Fruit fly (Drosophila melanogaster) whole organism, embryonic: ENCODE results near the gene Mlc-c.

ENCODE experiments used
- Abd-B ChIP-seq: fragments of 200-800 bp; sonication (Bioruptor generic); optimal IDR thresholded peaks from 2 replicates; lab custom pipeline; 2018; ENCODE audit warnings: missing biosample characterization, mild to moderate bottlenecking, missing genetic modification characterization, moderate library complexity
- Antp ChIP-seq: fragments of 200-800 bp; sonication (Bioruptor generic); optimal IDR thresholded peaks from 3 replicates; lab custom pipeline; 2016; ENCODE audit warnings: missing biosample characterization, missing genetic modification characterization
- CG10321 ChIP-seq: fragments of 200-800 bp; sonication (Bioruptor generic); IDR thresholded peaks from 2 replicates; pipeline ENCODE4 v1.3.6; 2022; ENCODE audit warnings: missing biosample characterization, missing genetic modification characterization
- CG10543 ChIP-seq: fragments of 200-800 bp; sonication (Bioruptor generic); optimal IDR thresholded peaks from 3 replicates; lab custom pipeline; 2017; ENCODE audit warnings: missing biosample characterization, mild to moderate bottlenecking, missing genetic modification characterization, moderate library complexity
- CG11398 ChIP-seq: fragments of 200-800 bp; sonication (Bioruptor generic); optimal IDR thresholded peaks from 2 replicates; lab custom pipeline; 2016; ENCODE audit warnings: missing biosample characterization, missing genetic modification characterization
- CG11695 ChIP-seq: fragments of 200-800 bp; sonication (Bioruptor generic); IDR thresholded peaks from 3 replicates; pipeline ENCODE4 v1.3.6; 2022; ENCODE audit warnings: missing biosample characterization, missing genetic modification characterization
- CG12155 ChIP-seq: fragments of 200-800 bp; sonication (Bioruptor generic); optimal IDR thresholded peaks from 3 replicates; lab custom pipeline; 2016; ENCODE audit warnings: missing biosample characterization, missing genetic modification characterization
- CG12744 ChIP-seq: fragments of 200-800 bp; sonication (Bioruptor generic); optimal IDR thresholded peaks from 2 replicates; lab custom pipeline; 2016; ENCODE audit warnings: missing biosample characterization, missing genetic modification characterization
- CG17359 ChIP-seq: fragments of 200-800 bp; sonication (Bioruptor generic); optimal IDR thresholded peaks from 3 replicates; lab custom pipeline; 2018; ENCODE audit warnings: missing biosample characterization, mild to moderate bottlenecking, missing genetic modification characterization, moderate library complexity
- CG1832 ChIP-seq: fragments of 200-800 bp; sonication (Bioruptor generic); optimal IDR thresholded peaks from 2 replicates; lab custom pipeline; 2017; ENCODE audit warnings: missing biosample characterization, mild to moderate bottlenecking, missing genetic modification characterization, inconsistent platforms
- CG18764 ChIP-seq: fragments of 200-800 bp; sonication (Bioruptor generic); optimal IDR thresholded peaks from 3 replicates; lab custom pipeline; 2016; ENCODE audit warnings: missing biosample characterization, missing genetic modification characterization
- CG31388 ChIP-seq: fragments of 200-800 bp; sonication (Bioruptor generic); optimal IDR thresholded peaks from 2 replicates; lab custom pipeline; 2016; ENCODE audit warnings: missing biosample characterization, missing genetic modification characterization
- CG3726 ChIP-seq: fragments of 200-800 bp; sonication (Bioruptor generic); IDR thresholded peaks from 3 replicates; pipeline ENCODE4, ENCODE4 v1.3.6; 2022; ENCODE audit warnings: missing biosample characterization, missing genetic modification characterization
- CG42726 ChIP-seq: fragments of 200-800 bp; sonication (Bioruptor generic); IDR thresholded peaks from 2 replicates; pipeline ENCODE4 v1.3.6; 2022; ENCODE audit warnings: missing biosample characterization, missing genetic modification characterization; ENCODE audit not compliant: partially characterized antibody
- CG4730 ChIP-seq: fragments of 200-800 bp; sonication (Bioruptor generic); IDR thresholded peaks from 2 replicates; pipeline ENCODE4 v1.3.6; 2022; ENCODE audit warnings: missing biosample characterization, missing genetic modification characterization
- CG7786 ChIP-seq: fragments of 200-800 bp; sonication (Bioruptor generic); optimal IDR thresholded peaks from 2 replicates; lab custom pipeline; 2016; ENCODE audit warnings: missing biosample characterization, missing genetic modification characterization
- Dfd ChIP-seq, 2 experiments: fragments of >200 bp; optimal IDR thresholded peaks; 2 replicates each; lab custom pipeline; 2017; ENCODE audit warnings: missing biosample characterization in 2 of 2, missing genetic modification characterization in 2 of 2
- Elba2 ChIP-seq: fragments of 200-800 bp; sonication (Bioruptor generic); optimal IDR thresholded peaks from 3 replicates; lab custom pipeline; 2016; ENCODE audit warnings: missing biosample characterization, missing genetic modification characterization
- H2.0 ChIP-seq: fragments of 200-800 bp; sonication (Bioruptor generic); IDR thresholded peaks from 2 replicates; pipeline ENCODE4 v1.3.6; 2022; ENCODE audit warnings: missing biosample characterization, missing genetic modification characterization
- Hr51 ChIP-seq, 2 experiments: fragments of 200-800 bp; sonication (Bioruptor generic); optimal IDR thresholded peaks; 2 replicates in 1 of 2; 3 replicates in 1 of 2; lab custom pipeline; 2016 to 2018; ENCODE audit warnings: missing biosample characterization in 2 of 2, missing genetic modification characterization in 2 of 2, mild to moderate bottlenecking in 1 of 2, moderate library complexity in 1 of 2
- Hr78 ChIP-seq, 2 experiments: fragments of 200-800 bp in 1 of 2; fragments of >200 bp in 1 of 2; sonication (Bioruptor generic) in 1 of 2; optimal IDR thresholded peaks; 2 replicates each; lab custom pipeline; 2017 to 2019; ENCODE audit warnings: missing biosample characterization in 2 of 2, missing genetic modification characterization in 2 of 2, mild to moderate bottlenecking in 1 of 2, moderate library complexity in 1 of 2
- Jarid2 ChIP-seq: fragments of 200-800 bp; sonication (Bioruptor generic); optimal IDR thresholded peaks from 3 replicates; lab custom pipeline; 2017; ENCODE audit warnings: mild to moderate bottlenecking, missing biosample characterization, missing genetic modification reagents, missing genetic modification characterization
- MBD-R2 ChIP-seq: fragments of 200-800 bp; sonication (Bioruptor generic); IDR thresholded peaks from 2 replicates; pipeline ENCODE4 v1.3.6; 2022; ENCODE audit warnings: missing biosample characterization, missing genetic modification characterization
- NK7.1 ChIP-seq: fragments of 200-800 bp; sonication (Bioruptor generic); optimal IDR thresholded peaks from 3 replicates; lab custom pipeline; 2016; ENCODE audit warnings: missing biosample characterization, missing genetic modification characterization
- Nf-YA ChIP-seq: fragments of 200-800 bp; sonication (Bioruptor generic); IDR thresholded peaks from 2 replicates; pipeline ENCODE4 v1.3.6; 2022; ENCODE audit warnings: missing biosample characterization, missing genetic modification characterization
- Rfx ChIP-seq: fragments of 200-800 bp; sonication (Bioruptor generic); IDR thresholded peaks from 2 replicates; pipeline ENCODE4 v1.3.6; 2022; ENCODE audit warnings: missing biosample characterization, missing genetic modification characterization
- Sin3A ChIP-seq: fragments of >200 bp; optimal IDR thresholded peaks from 2 replicates; lab custom pipeline; 2018
- Sry-δ ChIP-seq: fragments of 200-800 bp; sonication (Bioruptor generic); optimal IDR thresholded peaks from 2 replicates; lab custom pipeline; 2016; ENCODE audit warnings: missing biosample characterization, missing genetic modification characterization
- ase ChIP-seq: fragments of 200-800 bp; sonication (Bioruptor generic); IDR thresholded peaks from 3 replicates; pipeline ENCODE4 v1.3.6; 2022; ENCODE audit warnings: missing biosample characterization, missing genetic modification characterization
- chif ChIP-seq, 2 experiments: fragments of 200-800 bp; sonication (Bioruptor generic); optimal IDR thresholded peaks; 3 replicates each; lab custom pipeline; 2016; ENCODE audit warnings: missing biosample characterization in 2 of 2, missing genetic modification characterization in 2 of 2
- chm ChIP-seq: fragments of 200-800 bp; sonication (Bioruptor generic); IDR thresholded peaks from 2 replicates; pipeline ENCODE4 v1.3.6; 2022; ENCODE audit warnings: missing biosample characterization, missing genetic modification characterization
- ems ChIP-seq: fragments of 200-800 bp; sonication (Bioruptor generic); optimal IDR thresholded peaks from 3 replicates; lab custom pipeline; 2016; ENCODE audit warnings: missing biosample characterization, missing genetic modification characterization
- esg ChIP-seq: fragments of 200-800 bp; sonication (Bioruptor generic); conservative IDR thresholded peaks from 2 replicates; pipeline ENCODE4 v1.3.6; 2022; ENCODE audit warnings: missing biosample characterization, missing genetic modification characterization
- ewg ChIP-seq: fragments of 200-800 bp; sonication (Bioruptor generic); optimal IDR thresholded peaks from 3 replicates; lab custom pipeline; 2017; ENCODE audit warnings: mild to moderate bottlenecking, missing biosample characterization, missing genetic modification reagents, missing genetic modification characterization
- fd102C ChIP-seq: fragments of 200-800 bp; sonication (Bioruptor generic); optimal IDR thresholded peaks from 2 replicates; lab custom pipeline; 2018; ENCODE audit warnings: missing biosample characterization, mild to moderate bottlenecking, missing genetic modification characterization, moderate library complexity
- fd96Cb ChIP-seq: fragments of 200-800 bp; sonication (Bioruptor generic); optimal IDR thresholded peaks from 2 replicates; lab custom pipeline; 2018; ENCODE audit warnings: missing biosample characterization, mild to moderate bottlenecking, missing genetic modification characterization, moderate library complexity
- ftz-f1 ChIP-seq: fragments of 200-800 bp; sonication (Bioruptor generic); optimal IDR thresholded peaks from 2 replicates; lab custom pipeline; 2016; ENCODE audit warnings: missing biosample characterization, missing genetic modification characterization
- h ChIP-seq: fragments of >200 bp; optimal IDR thresholded peaks from 2 replicates; lab custom pipeline; 2017
- lilli ChIP-seq: fragments of 200-800 bp; sonication (Bioruptor generic); optimal IDR thresholded peaks from 3 replicates; lab custom pipeline; 2016; ENCODE audit warnings: missing biosample characterization, missing genetic modification characterization
- nmo ChIP-seq: fragments of 200-800 bp; sonication (Bioruptor generic); optimal IDR thresholded peaks from 2 replicates; lab custom pipeline; 2018; ENCODE audit warnings: missing biosample characterization, mild to moderate bottlenecking, missing genetic modification characterization, moderate library complexity
- psq ChIP-seq: fragments of 200-800 bp; sonication (Bioruptor generic); optimal IDR thresholded peaks from 2 replicates; lab custom pipeline; 2017; ENCODE audit warnings: missing biosample characterization, missing genetic modification characterization
- pum ChIP-seq: fragments of 200-800 bp; sonication (Bioruptor generic); optimal IDR thresholded peaks from 2 replicates; lab custom pipeline; 2016; ENCODE audit warnings: missing biosample characterization, missing genetic modification characterization
- ranshi ChIP-seq: fragments of 200-800 bp; sonication (Bioruptor generic); IDR thresholded peaks from 2 replicates; pipeline ENCODE4 v1.3.6; 2022; ENCODE audit warnings: missing biosample characterization, missing genetic modification characterization
- scrt ChIP-seq: fragments of 200-800 bp; sonication (Bioruptor generic); optimal IDR thresholded peaks from 2 replicates; lab custom pipeline; 2018; ENCODE audit warnings: missing biosample characterization, mild to moderate bottlenecking, missing genetic modification characterization, moderate library complexity
- seq ChIP-seq: fragments of 200-800 bp; sonication (Bioruptor generic); IDR thresholded peaks from 2 replicates; pipeline ENCODE4 v1.3.6; 2022; ENCODE audit warnings: missing biosample characterization, missing genetic modification characterization
- sima ChIP-seq: fragments of 200-800 bp; sonication (Bioruptor generic); optimal IDR thresholded peaks from 2 replicates; lab custom pipeline; 2016; ENCODE audit warnings: missing biosample characterization, missing genetic modification characterization
- sob ChIP-seq: fragments of 200-800 bp; sonication (Bioruptor generic); IDR thresholded peaks from 2 replicates; pipeline ENCODE4 v1.3.6; 2022; ENCODE audit warnings: missing biosample characterization, missing genetic modification characterization
- sr ChIP-seq: fragments of 200-800 bp; sonication (Bioruptor generic); IDR thresholded peaks from 3 replicates; pipeline ENCODE4 v1.3.6; 2022; ENCODE audit warnings: missing biosample characterization, missing genetic modification characterization
- tgo ChIP-seq: fragments of 200-800 bp; sonication (Bioruptor generic); IDR thresholded peaks from 3 replicates; pipeline ENCODE4 v1.3.6; 2022; ENCODE audit warnings: missing biosample characterization, missing genetic modification characterization
- tup ChIP-seq: fragments of 200-800 bp; sonication (Bioruptor generic); optimal IDR thresholded peaks from 2 replicates; lab custom pipeline; 2016; ENCODE audit warnings: missing biosample characterization, mild to moderate bottlenecking, missing genetic modification characterization, moderate library complexity
- vvl ChIP-seq: fragments of 200-800 bp; sonication (Bioruptor generic); IDR thresholded peaks from 2 replicates; pipeline ENCODE4 v1.3.6; 2022; ENCODE audit warnings: missing biosample characterization, missing genetic modification characterization
- wdn ChIP-seq: fragments of 200-800 bp; sonication (Bioruptor generic); IDR thresholded peaks from 2 replicates; pipeline ENCODE4 v1.3.6; 2022; ENCODE audit warnings: missing biosample characterization, missing genetic modification characterization
- yki ChIP-seq: fragments of >200 bp; optimal IDR thresholded peaks from 3 replicates; lab custom pipeline; 2018

Mlc-c gene

dm6 chrX:5593868-5594267 lies 28.5 kb downstream of the Mlc-c start, which contains the start of gene Vsx1 (continued):
- TF ChIP-seq lilli (GFP tag; lab: Kevin White, UChicago) (no peak), ems (GFP tag; lab: Kevin White, UChicago) (no peak), scrt (GFP tag; lab: Kevin White, UChicago) (no peak), Hr51 (GFP tag; optimal IDR thresholded peaks at IDR 0.05; lab: Kevin White, UChicago) (no peak), chif (GFP tag; optimal IDR thresholded peaks at IDR 0.05; lab: Kevin White, UChicago) (no peak), CG10543 (GFP tag; lab: Kevin White, UChicago) (no peak), Hr78 (GFP tag; optimal IDR thresholded peaks at IDR 0.05; lab: Kevin White, UChicago) (no peak), CG12744 (GFP tag; lab: Kevin White, UChicago) (no peak), CG31388 (GFP tag; lab: Kevin White, UChicago) (no peak), CG10321 (GFP tag; lab: Robert Waterston, UW) (peak; percentile 98), esg (GFP tag; lab: Robert Waterston, UW) (no peak), ase (GFP tag; lab: Robert Waterston, UW) (no peak), CG4730 (no peak), CG42726 (GFP tag; lab: Robert Waterston, UW) (peak; percentile 61; the same call in 1 of the 2 replicates), sob (GFP tag; lab: Robert Waterston, UW) (0 out of 2 replicates have a peak, but pooled peaks have one; percentile 32), Jarid2 (GFP tag; lab: Kevin White, UChicago) (peak; percentile 57), H2.0 (GFP tag; lab: Robert Waterston, UW) (no peak), sima (no peak), ftz-f1 (GFP tag; lab: Kevin White, UChicago) (peak; percentile 69), Dfd (GFP tag; optimal IDR thresholded peaks at IDR 0.05; lab: Kevin White, UChicago) (peak in 1 of 2 experiments; percentile 2), Nf-YA (GFP tag; lab: Robert Waterston, UW) (peak; percentile 65), h (no peak), CG1832 (GFP tag; lab: Kevin White, UChicago) (peak; percentile 99), Elba2 (no peak), CG11695 (no peak), fd96Cb (tag; lab: Kevin White, UChicago) (no peak), fd102C (GFP tag; lab: Kevin White, UChicago) (no peak), tgo (GFP tag; lab: Robert Waterston, UW) (no peak), nmo (GFP tag; lab: Kevin White, UChicago) (peak; percentile 51), Sry-δ (no peak), CG3726 (GFP tag; lab: Robert Waterston, UW) (no peak), Sin3A (lab: Kevin White, UChicago) (no peak), ewg (peak; percentile 97), vvl (GFP tag; lab: Robert Waterston, UW) (0 out of 2 replicates have a peak, but pooled peaks have one; percentile 14), NK7.1 (GFP tag; lab: Kevin White, UChicago) (no peak), psq (GFP tag; lab: Kevin White, UChicago) (no peak), MBD-R2 (GFP tag; lab: Robert Waterston, UW) (no peak), seq (GFP tag; lab: Robert Waterston, UW) (peak; percentile 56; the same call in 1 of the 2 replicates), Abd-B (peak; percentile 26), pum (GFP tag; lab: Kevin White, UChicago) (no peak), tup (no peak), Antp (GFP tag; lab: Kevin White, UChicago) (no peak), CG17359 (tag; lab: Kevin White, UChicago) (no peak), CG7786 (GFP tag; lab: Kevin White, UChicago) (no peak), CG12155 (GFP tag; lab: Kevin White, UChicago) (no peak), sr (peak; percentile 55; the same call in 1 of the 3 replicates), Rfx (GFP tag; lab: Robert Waterston, UW) (peak; percentile 46), chm (GFP tag; lab: Robert Waterston, UW) (no peak), CG18764 (GFP tag; lab: Kevin White, UChicago) (no peak), ranshi (GFP tag; lab: Robert Waterston, UW) (no peak), wdn (GFP tag; lab: Robert Waterston, UW) (no peak), CG11398 (GFP tag; lab: Kevin White, UChicago) (no peak), yki (lab: Kevin White, UChicago) (no peak)
